Fruit fly (Drosophila melanogaster): Measurements from ENCODE around the gene CG14712.

Gene CG14712

DNA sequence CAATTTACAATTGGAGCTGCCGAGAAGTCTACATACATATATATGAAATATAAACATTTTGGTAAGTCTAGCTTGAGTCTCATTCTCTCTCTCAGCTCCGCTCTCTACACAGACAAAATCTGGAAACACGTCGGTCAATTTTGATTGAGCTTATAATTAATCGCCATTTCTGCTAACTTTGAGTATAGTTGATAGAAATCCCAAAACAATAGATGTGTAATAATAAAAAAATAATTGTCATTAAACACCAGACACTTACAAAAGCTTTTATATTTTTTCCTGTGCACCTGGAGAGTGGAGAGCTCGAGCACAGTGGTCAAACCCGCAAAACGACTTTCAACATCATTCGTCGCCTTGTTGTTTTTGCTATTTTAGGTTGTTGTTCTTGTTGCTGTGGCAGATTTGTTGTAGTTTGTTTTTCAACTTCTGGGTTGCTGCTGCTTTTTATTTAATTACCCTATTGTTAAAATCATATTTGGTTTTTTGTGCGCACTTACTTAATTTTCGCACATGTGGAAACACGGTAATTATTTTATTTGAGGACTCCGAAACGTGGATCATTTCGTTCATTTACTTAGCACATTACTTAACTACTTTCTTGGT is 28.2 kb downstream of the CG14712 start (continued):
- peak; percentile 97 for TF ChIP-seq ranshi (GFP tag; IDR thresholded peaks at IDR 0.05)
- peak; percentile 84 for TF ChIP-seq psq (GFP tag; optimal IDR thresholded peaks at IDR 0.05)
- TF ChIP-seq CG2875 (GFP tag; optimal IDR thresholded peaks at IDR 0.05): peak; percentile 90
- TF ChIP-seq dimm (GFP tag; IDR thresholded peaks at IDR 0.05): peak; percentile 94
- TF ChIP-seq tap (tag; optimal IDR thresholded peaks at IDR 0.05): peak; percentile 96
- TF ChIP-seq zen2 (GFP tag; IDR thresholded peaks at IDR 0.05; ENCODE audit: partially characterized antibody): no peak
- TF ChIP-seq pum (GFP tag; optimal IDR thresholded peaks at IDR 0.05): peak; percentile 93
- TF ChIP-seq ssp (GFP tag; IDR thresholded peaks at IDR 0.05): peak; percentile 88
- TF ChIP-seq slou (GFP tag; optimal IDR thresholded peaks at IDR 0.05): peak; percentile 93
- TF ChIP-seq dan (GFP tag; IDR thresholded peaks at IDR 0.05): peak; percentile 71; the same call in 1 of the 2 replicates
- TF ChIP-seq CG3065 (GFP tag; optimal IDR thresholded peaks at IDR 0.05): peak; percentile 82
- TF ChIP-seq hbn (GFP tag; IDR thresholded peaks at IDR 0.05; ENCODE audit: partially characterized antibody): no peak; the same call in 1 of the 2 replicates
- peak; percentile 95 for TF ChIP-seq pnt (GFP tag; optimal IDR thresholded peaks at IDR 0.05)
- peak; percentile 94 for TF ChIP-seq CG1602 (GFP tag; optimal IDR thresholded peaks at IDR 0.05)
- no peak for TF ChIP-seq Hr39 (optimal IDR thresholded peaks at IDR 0.05)
- peak; percentile 57 for TF ChIP-seq Sry-δ (GFP tag; optimal IDR thresholded peaks at IDR 0.05)
- no peak for TF ChIP-seq CG34224 (GFP tag; IDR thresholded peaks at IDR 0.05; ENCODE audit: partially characterized antibody)
- peak; percentile 96 for TF ChIP-seq CG7786 (GFP tag; optimal IDR thresholded peaks at IDR 0.05)
- peak; percentile 92 for TF ChIP-seq cwo (GFP tag; optimal IDR thresholded peaks at IDR 0.05)
- TF ChIP-seq Rfx (GFP tag; IDR thresholded peaks at IDR 0.05): peak; percentile 99
- TF ChIP-seq cas (GFP tag; IDR thresholded peaks at IDR 0.05): peak; percentile 95
- peak; percentile 85 for TF ChIP-seq Nf-YB (GFP tag; optimal IDR thresholded peaks at IDR 0.05)
- peak; percentile 94 for TF ChIP-seq CG12155 (GFP tag; optimal IDR thresholded peaks at IDR 0.05)
- TF ChIP-seq eve (GFP tag; optimal IDR thresholded peaks at IDR 0.05): peak in 1 of 2 experiments; percentile 97
- peak; percentile 90 for TF ChIP-seq ro (GFP tag; IDR thresholded peaks at IDR 0.05)
- peak; percentile 97 for TF ChIP-seq CG14441 (GFP tag; IDR thresholded peaks at IDR 0.05)
- peak; percentile 95 for TF ChIP-seq CG7556 (GFP tag; optimal IDR thresholded peaks at IDR 0.05)
- peak; percentile 93 for TF ChIP-seq CG16863 (GFP tag; optimal IDR thresholded peaks at IDR 0.05)
- peak; percentile 97 for TF ChIP-seq E2f1 (GFP tag; IDR thresholded peaks at IDR 0.05)
- no peak for TF ChIP-seq cad (GFP tag; optimal IDR thresholded peaks at IDR 0.05)
- TF ChIP-seq toy (GFP tag; IDR thresholded peaks at IDR 0.05): peak; percentile 93
- peak; percentile 90 for TF ChIP-seq CG10959 (GFP tag; IDR thresholded peaks at IDR 0.05)
- peak; percentile 96 for TF ChIP-seq nmo (GFP tag; optimal IDR thresholded peaks at IDR 0.05)
- peak; percentile 97 for TF ChIP-seq H15 (GFP tag; IDR thresholded peaks at IDR 0.05)
- TF ChIP-seq CG30020 (tag; optimal IDR thresholded peaks at IDR 0.05): peak; percentile 65
- TF ChIP-seq CG14014 (GFP tag; IDR thresholded peaks at IDR 0.05): peak; percentile 97
- TF ChIP-seq CG9437 (GFP tag; optimal IDR thresholded peaks at IDR 0.05): peak; percentile 87
- TF ChIP-seq Myb (GFP tag; optimal IDR thresholded peaks at IDR 0.05): peak; percentile 83
- peak; percentile 96 for TF ChIP-seq CrebB (tag; optimal IDR thresholded peaks at IDR 0.05)
- peak; percentile 97 for TF ChIP-seq Dek (tag; optimal IDR thresholded peaks at IDR 0.05)
- peak; percentile 96 for TF ChIP-seq Chrac-16 (GFP tag; optimal IDR thresholded peaks at IDR 0.05)
- TF ChIP-seq CG13287 (GFP tag; IDR thresholded peaks at IDR 0.05; ENCODE audit: partially characterized antibody): no peak
- peak; percentile 92 for TF ChIP-seq ham (GFP tag; IDR thresholded peaks at IDR 0.05)
- TF ChIP-seq grn (GFP tag; optimal IDR thresholded peaks at IDR 0.05): peak; percentile 62
- peak; percentile 96 for TF ChIP-seq bab2 (GFP tag; optimal IDR thresholded peaks at IDR 0.05)
- TF ChIP-seq CG1792 (GFP tag; optimal IDR thresholded peaks at IDR 0.05): peak; percentile 92
- TF ChIP-seq CG6272 (GFP tag; IDR thresholded peaks at IDR 0.05): peak; percentile 95
- peak; percentile 95 for TF ChIP-seq CG10979 (tag; optimal IDR thresholded peaks at IDR 0.05)
- TF ChIP-seq sr (GFP tag; IDR thresholded peaks at IDR 0.05): peak; percentile 84
- TF ChIP-seq mam (GFP tag; optimal IDR thresholded peaks at IDR 0.05): peak; percentile 96
- TF ChIP-seq CG3847 (GFP tag; IDR thresholded peaks at IDR 0.05): peak; percentile 97
- TF ChIP-seq zfh2 (GFP tag; optimal IDR thresholded peaks at IDR 0.05): peak; percentile 95

Measured in whole organism, embryonic.